Fruit fly (Drosophila melanogaster) whole organism, embryonic: ENCODE measurements around the gene Yp1.

Experiments used
- CG10959 ChIP-seq: fragments of 200-800 bp; sonication (Bioruptor generic); IDR thresholded peaks from 2 replicates; pipeline ENCODE4 v1.3.6; 2022; ENCODE audit warnings: missing biosample characterization, missing genetic modification characterization
- CG11247 ChIP-seq: fragments of 200-800 bp; sonication (Bioruptor generic); IDR thresholded peaks from 2 replicates; pipeline ENCODE4 v1.3.6; 2022; ENCODE audit warnings: missing biosample characterization, missing genetic modification characterization
- CG15601 ChIP-seq: fragments of 200-800 bp; sonication (Bioruptor generic); optimal IDR thresholded peaks from 3 replicates; lab custom pipeline; 2019; ENCODE audit warnings: missing biosample characterization, mild to moderate bottlenecking, missing genetic modification characterization, moderate library complexity
- CG15696 ChIP-seq: fragments of 200-800 bp; sonication (Bioruptor generic); optimal IDR thresholded peaks from 2 replicates; lab custom pipeline; 2019; ENCODE audit warnings: missing biosample characterization, mild to moderate bottlenecking, missing genetic modification characterization, moderate library complexity
- CG17802 ChIP-seq: fragments of 200-800 bp; sonication (Bioruptor generic); optimal IDR thresholded peaks from 2 replicates; lab custom pipeline; 2018; ENCODE audit warnings: missing biosample characterization, mild to moderate bottlenecking, missing genetic modification characterization, moderate library complexity
- CG31441 ChIP-seq: fragments of 200-800 bp; sonication (Bioruptor generic); IDR thresholded peaks from 2 replicates; pipeline ENCODE4 v1.3.6; 2022; ENCODE audit warnings: missing biosample characterization, missing genetic modification characterization
- CG4424 ChIP-seq: fragments of 200-800 bp; sonication (Bioruptor generic); optimal IDR thresholded peaks from 3 replicates; lab custom pipeline; 2016; ENCODE audit warnings: missing biosample characterization, missing genetic modification characterization
- CG6654 ChIP-seq: fragments of 200-800 bp; sonication (Bioruptor generic); optimal IDR thresholded peaks from 2 replicates; lab custom pipeline; 2017; ENCODE audit warnings: missing biosample characterization, mild to moderate bottlenecking, missing genetic modification characterization
- CG7987 ChIP-seq: fragments of 200-800 bp; sonication (Bioruptor generic); optimal IDR thresholded peaks from 2 replicates; lab custom pipeline; 2018; ENCODE audit warnings: missing biosample characterization, mild to moderate bottlenecking, missing genetic modification characterization, moderate library complexity
- CG9215 ChIP-seq: fragments of 200-800 bp; sonication (Bioruptor generic); IDR thresholded peaks from 2 replicates; pipeline ENCODE4 v1.3.6; 2022; ENCODE audit warnings: missing biosample characterization, missing genetic modification characterization
- CG9797 ChIP-seq: fragments of 200-800 bp; sonication (Bioruptor generic); optimal IDR thresholded peaks from 3 replicates; lab custom pipeline; 2018; ENCODE audit warnings: missing biosample characterization, mild to moderate bottlenecking, missing genetic modification characterization
- CTCF ChIP-seq: fragments of 200-800 bp; sonication (Bioruptor generic); optimal IDR thresholded peaks from 2 replicates; lab custom pipeline; 2017; ENCODE audit warnings: missing biosample characterization, mild to moderate bottlenecking, missing genetic modification characterization, moderate library complexity
- Chrac-16 ChIP-seq: fragments of 200-800 bp; sonication (Bioruptor generic); optimal IDR thresholded peaks from 3 replicates; lab custom pipeline; 2016; ENCODE audit warnings: missing biosample characterization, missing genetic modification characterization
- Dfd ChIP-seq, 2 experiments: fragments of >200 bp; optimal IDR thresholded peaks; 2 replicates each; lab custom pipeline; 2017; ENCODE audit warnings: missing biosample characterization in 2 of 2, missing genetic modification characterization in 2 of 2
- Dip2 ChIP-seq: fragments of 200-800 bp; sonication (Bioruptor generic); IDR thresholded peaks from 2 replicates; pipeline ENCODE4 v1.3.6; 2022; ENCODE audit warnings: missing biosample characterization, missing genetic modification characterization
- Dp ChIP-seq: fragments of 200-800 bp; sonication (Bioruptor generic); optimal IDR thresholded peaks from 2 replicates; lab custom pipeline; 2018; ENCODE audit warnings: missing biosample characterization, mild to moderate bottlenecking, missing genetic modification characterization, moderate library complexity
- E2f2 ChIP-seq: fragments of 200-800 bp; sonication (Bioruptor generic); IDR thresholded peaks from 2 replicates; pipeline ENCODE4 v1.3.6; 2022; ENCODE audit warnings: missing biosample characterization, missing genetic modification characterization
- Ets97D ChIP-seq: fragments of 200-800 bp; sonication (Bioruptor generic); optimal IDR thresholded peaks from 3 replicates; lab custom pipeline; 2016; ENCODE audit warnings: missing biosample characterization, missing genetic modification characterization
- Gug ChIP-seq: fragments of 200-800 bp; sonication (Bioruptor generic); IDR thresholded peaks from 4 replicates; pipeline ENCODE4 v1.3.6; 2022; ENCODE audit warnings: missing biosample characterization, missing genetic modification characterization
- Lhr ChIP-seq: fragments of 200-800 bp; sonication (Bioruptor generic); optimal IDR thresholded peaks from 3 replicates; lab custom pipeline; 2017; ENCODE audit warnings: mild to moderate bottlenecking, missing biosample characterization, missing genetic modification reagents, missing genetic modification characterization
- Nf-YA ChIP-seq: fragments of 200-800 bp; sonication (Bioruptor generic); IDR thresholded peaks from 2 replicates; pipeline ENCODE4 v1.3.6; 2022; ENCODE audit warnings: missing biosample characterization, missing genetic modification characterization
- Nf-YC ChIP-seq: fragments of 200-800 bp; optimal IDR thresholded peaks from 3 replicates; lab custom pipeline; 2019; ENCODE audit warnings: missing biosample characterization, mild to moderate bottlenecking, missing genetic modification characterization, moderate library complexity
- NfI ChIP-seq: fragments of 200-800 bp; sonication (Bioruptor generic); optimal IDR thresholded peaks from 3 replicates; lab custom pipeline; 2018; ENCODE audit warnings: missing biosample characterization, mild to moderate bottlenecking, missing genetic modification characterization, moderate library complexity
- PHDP ChIP-seq: fragments of 200-800 bp; sonication (Bioruptor generic); optimal IDR thresholded peaks from 3 replicates; lab custom pipeline; 2018; ENCODE audit warnings: missing biosample characterization, mild to moderate bottlenecking, missing genetic modification characterization, moderate library complexity
- Rfx ChIP-seq: fragments of 200-800 bp; sonication (Bioruptor generic); IDR thresholded peaks from 2 replicates; pipeline ENCODE4 v1.3.6; 2022; ENCODE audit warnings: missing biosample characterization, missing genetic modification characterization
- Sry-β ChIP-seq: fragments of 200-800 bp; sonication (Bioruptor generic); optimal IDR thresholded peaks from 2 replicates; lab custom pipeline; 2018; ENCODE audit warnings: missing biosample characterization, mild to moderate bottlenecking, missing genetic modification characterization, moderate library complexity
- Xrp1 ChIP-seq: fragments of 200-800 bp; sonication (Bioruptor generic); IDR thresholded peaks from 2 replicates; pipeline ENCODE4 v1.3.6; 2022; ENCODE audit warnings: missing biosample characterization, missing genetic modification characterization
- az2 ChIP-seq: fragments of 200-800 bp; sonication (Bioruptor generic); optimal IDR thresholded peaks from 3 replicates; lab custom pipeline; 2016; ENCODE audit warnings: missing biosample characterization, missing genetic modification characterization
- chm ChIP-seq: fragments of 200-800 bp; sonication (Bioruptor generic); IDR thresholded peaks from 2 replicates; pipeline ENCODE4 v1.3.6; 2022; ENCODE audit warnings: missing biosample characterization, missing genetic modification characterization
- danr ChIP-seq: fragments of 200-800 bp; sonication (Bioruptor generic); IDR thresholded peaks from 2 replicates; pipeline ENCODE4 v1.3.6; 2022; ENCODE audit warnings: missing biosample characterization, missing genetic modification characterization
- dpn ChIP-seq, 2 experiments: fragments of 200-800 bp; sonication (Bioruptor generic); optimal IDR thresholded peaks; 3 replicates each; lab custom pipeline; 2016; ENCODE audit warnings: missing biosample characterization in 2 of 2, missing genetic modification characterization in 2 of 2
- hb ChIP-seq: fragments of 200-800 bp; sonication (Bioruptor generic); IDR thresholded peaks from 3 replicates; pipeline ENCODE4 v1.3.6; 2022; ENCODE audit warnings: missing biosample characterization, missing genetic modification characterization; ENCODE audit not compliant: partially characterized antibody
- knrl ChIP-seq: fragments of 200-800 bp; sonication (Bioruptor generic); IDR thresholded peaks from 3 replicates; pipeline ENCODE4 v1.3.6; 2022; ENCODE audit warnings: missing biosample characterization, missing genetic modification characterization; ENCODE audit not compliant: partially characterized antibody
- lov ChIP-seq, 2 experiments: fragments of 200-800 bp in 1 of 2; fragments of >200 bp in 1 of 2; sonication (Bioruptor generic) in 1 of 2; IDR thresholded peaks in 1 of 2; optimal IDR thresholded peaks in 1 of 2; 2 replicates in 1 of 2; 3 replicates in 1 of 2; pipeline versions ENCODE4 v1.3.6 to Lab custom; 2017 to 2022; ENCODE audit warnings: missing biosample characterization in 1 of 2, missing genetic modification characterization in 1 of 2
- nerfin-1 ChIP-seq: fragments of 200-800 bp; sonication (Bioruptor generic); optimal IDR thresholded peaks from 3 replicates; lab custom pipeline; 2019; ENCODE audit warnings: missing biosample characterization, mild to moderate bottlenecking, missing genetic modification characterization, moderate library complexity
- nmo ChIP-seq: fragments of 200-800 bp; sonication (Bioruptor generic); optimal IDR thresholded peaks from 2 replicates; lab custom pipeline; 2018; ENCODE audit warnings: missing biosample characterization, mild to moderate bottlenecking, missing genetic modification characterization, moderate library complexity
- phol ChIP-seq: fragments of 200-800 bp; sonication (Bioruptor generic); optimal IDR thresholded peaks from 3 replicates; lab custom pipeline; 2018; ENCODE audit warnings: missing biosample characterization, mild to moderate bottlenecking, missing genetic modification characterization, moderate library complexity
- prd ChIP-seq, 3 experiments: fragments of >200 bp in 2 of 3; fragments of 200-800 bp in 1 of 3; sonication (Bioruptor generic) in 1 of 3; optimal IDR thresholded peaks in 2 of 3; IDR thresholded peaks in 1 of 3; 2 replicates in 2 of 3; 3 replicates in 1 of 3; pipeline versions ENCODE4 v1.3.6 to Lab custom; 2017 to 2022; ENCODE audit warnings: missing biosample characterization in 1 of 3, missing genetic modification characterization in 1 of 3
- pzg ChIP-seq: fragments of 200-800 bp; sonication (Bioruptor generic); optimal IDR thresholded peaks from 3 replicates; lab custom pipeline; 2018; ENCODE audit warnings: missing biosample characterization, mild to moderate bottlenecking, missing genetic modification characterization, moderate library complexity
- salm ChIP-seq: fragments of 200-800 bp; sonication (Bioruptor generic); optimal IDR thresholded peaks from 2 replicates; lab custom pipeline; 2018; ENCODE audit warnings: missing biosample characterization, mild to moderate bottlenecking, missing genetic modification characterization
- tin ChIP-seq: fragments of 200-800 bp; sonication (Bioruptor generic); optimal IDR thresholded peaks from 3 replicates; lab custom pipeline; 2016; ENCODE audit warnings: missing biosample characterization, missing genetic modification characterization
- zfh1 ChIP-seq: fragments of 200-800 bp; sonication (Bioruptor generic); IDR thresholded peaks from 3 replicates; pipeline ENCODE4 v1.3.6; 2022; ENCODE audit warnings: missing biosample characterization, missing genetic modification characterization

Gene Yp1

dm6 chrX:10009794-10010614, 43.6 kb upstream of the Yp1 start, which contains the start of gene Dna2 (continued):
- TF ChIP-seq prd (optimal IDR thresholded peaks at IDR 0.05; lab: Kevin White, UChicago) (no peak), prd (GFP tag; IDR thresholded peaks at IDR 0.05; lab: Robert Waterston, UW) (peak; percentile 41; the same call in 2 of the 3 replicates), pzg (peak; percentile 16), nmo (GFP tag; lab: Kevin White, UChicago) (peak; percentile 57), lov (optimal IDR thresholded peaks at IDR 0.05; lab: Kevin White, UChicago) (no peak), lov (GFP tag; IDR thresholded peaks at IDR 0.05; lab: Robert Waterston, UW) (no peak), Dip2 (GFP tag; lab: Robert Waterston, UW) (peak; percentile 92), zfh1 (GFP tag; lab: Robert Waterston, UW) (0 out of 3 replicates have a peak, but pooled peaks have one; percentile 32), CG15601 (tag; lab: Kevin White, UChicago) (no peak), CG15696 (peak; percentile 48), CG9215 (peak; percentile 5; the same call in 1 of the 2 replicates), Xrp1 (no peak), Ets97D (GFP tag; lab: Kevin White, UChicago) (peak; percentile 0), az2 (GFP tag; lab: Kevin White, UChicago) (peak; percentile 12), Lhr (peak; percentile 18), Dp (GFP tag; lab: Kevin White, UChicago) (peak; percentile 76), CG6654 (GFP tag; lab: Kevin White, UChicago) (no peak), tin (GFP tag; lab: Kevin White, UChicago) (peak; percentile 10), NfI (GFP tag; lab: Kevin White, UChicago) (peak; percentile 1), Gug (GFP tag; lab: Robert Waterston, UW) (0 out of 4 replicates have a peak, but pooled peaks have one; percentile 26), CG9797 (GFP tag; lab: Kevin White, UChicago) (peak; percentile 4), E2f2 (GFP tag; lab: Robert Waterston, UW) (peak; percentile 86), phol (tag; lab: Kevin White, UChicago) (peak; percentile 36), hb (GFP tag; lab: Robert Waterston, UW) (no peak), CG11247 (0 out of 2 replicates have a peak, but pooled peaks have one; percentile 5), salm (tag; lab: Kevin White, UChicago) (no peak), Chrac-16 (GFP tag; lab: Kevin White, UChicago) (peak; percentile 14), Rfx (GFP tag; lab: Robert Waterston, UW) (peak; percentile 41; the same call in 1 of the 2 replicates), chm (GFP tag; lab: Robert Waterston, UW) (no peak), knrl (GFP tag; lab: Robert Waterston, UW) (peak; percentile 34; the same call in 1 of the 3 replicates), CG10959 (GFP tag; lab: Robert Waterston, UW) (peak; percentile 8; the same call in 1 of the 2 replicates), dpn (GFP tag; optimal IDR thresholded peaks at IDR 0.05; lab: Kevin White, UChicago) (peak in 1 of 2 experiments; percentile 13), Nf-YC (peak; percentile 20), Dfd (GFP tag; optimal IDR thresholded peaks at IDR 0.05; lab: Kevin White, UChicago) (peak in 1 of 2 experiments; percentile 6), PHDP (tag; lab: Kevin White, UChicago) (no peak), CG4424 (GFP tag; lab: Kevin White, UChicago) (peak; percentile 11), CG7987 (GFP tag; lab: Kevin White, UChicago) (no peak), nerfin-1 (tag; lab: Kevin White, UChicago) (no peak), CG31441 (GFP tag; lab: Robert Waterston, UW) (0 out of 2 replicates have a peak, but pooled peaks have one; percentile 22), CTCF (GFP tag; lab: Kevin White, UChicago) (peak; percentile 95), Sry-β (peak; percentile 66), Nf-YA (GFP tag; lab: Robert Waterston, UW) (no peak), danr (GFP tag; lab: Robert Waterston, UW) (no peak), CG17802 (tag; lab: Kevin White, UChicago) (no peak)
